Worm (Caenorhabditis elegans) whole organism, late embryonic: ENCODE measurements around the gene pqn-37.

ENCODE experiments used
- ahr-1 ChIP-seq: sonication (generic microtip); optimal IDR thresholded peaks from 2 replicates; lab custom pipeline; 2016; ENCODE audit warnings: missing genetic modification characterization, missing compliant biosample characterization
- pha-4 ChIP-seq: fragments of 150-350 bp; optimal IDR thresholded peaks from 2 replicates; lab custom pipeline; 2018; ENCODE audit warnings: missing biosample characterization, missing genetic modification reagents, missing genetic modification characterization

DNA sequence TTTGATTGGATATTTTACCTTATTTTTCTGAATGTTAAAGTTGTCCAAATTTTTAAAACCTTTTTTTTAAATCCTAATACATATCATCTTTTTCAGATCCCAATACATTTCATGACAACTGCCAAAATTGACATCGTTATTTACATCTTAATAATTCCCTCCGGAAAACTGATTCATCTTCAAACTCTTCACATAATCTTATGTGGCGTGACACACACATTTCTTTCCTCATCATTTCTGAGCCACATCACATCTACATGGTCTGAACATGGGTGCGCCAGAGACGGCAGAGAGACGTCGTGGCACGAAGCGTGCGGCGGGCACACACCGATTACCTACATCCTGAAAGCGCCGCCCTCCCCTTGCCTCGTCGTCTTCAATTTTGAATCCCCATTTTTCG, 2.2 kb upstream of the pqn-37 start, which contains the start of gene tba-9:
- TF ChIP-seq pha-4 (no peak), ahr-1 (tag; lab: Kevin White, UChicago) (no peak)
